Fruit fly (Drosophila melanogaster): Measurements from ENCODE around the gene CG42465.

Gene CG42465

dm6 chr2L:3699895-3700294, at the start of gene CG42465:
Gene CG42465, plus strand, starts transcription at chr2L:3700195.
- no peak for TF ChIP-seq EcR (GFP tag; optimal IDR thresholded peaks at IDR 0.05)
- TF ChIP-seq psq (optimal IDR thresholded peaks at IDR 0.05), result no peak
- no peak for TF ChIP-seq pan (optimal IDR thresholded peaks at IDR 0.05)
- no peak for TF ChIP-seq Dll (optimal IDR thresholded peaks at IDR 0.05)
- no peak for TF ChIP-seq usp (GFP tag; optimal IDR thresholded peaks at IDR 0.05)
- TF ChIP-seq CG8478 (optimal IDR thresholded peaks at IDR 0.05), result no peak

- no peak for TF ChIP-seq EcR (GFP tag; optimal IDR thresholded peaks at IDR 0.05)
- TF ChIP-seq usp (GFP tag; optimal IDR thresholded peaks at IDR 0.05), result no peak
- TF ChIP-seq psq (optimal IDR thresholded peaks at IDR 0.05), result no peak
- no peak for TF ChIP-seq pan (optimal IDR thresholded peaks at IDR 0.05)
- no peak for TF ChIP-seq CG8478 (optimal IDR thresholded peaks at IDR 0.05)
- TF ChIP-seq Dll (optimal IDR thresholded peaks at IDR 0.05), result no peak
Measured at dm6 chr2L:3654956-3655618, 44.9 kb upstream of the CG42465 start.

- TF ChIP-seq usp (GFP tag; optimal IDR thresholded peaks at IDR 0.05) (no peak), pan (optimal IDR thresholded peaks at IDR 0.05) (no peak), Dll (optimal IDR thresholded peaks at IDR 0.05) (no peak), CG8478 (optimal IDR thresholded peaks at IDR 0.05) (no peak), psq (optimal IDR thresholded peaks at IDR 0.05) (no peak), EcR (GFP tag; optimal IDR thresholded peaks at IDR 0.05) (no peak)
Measured at dm6 chr2L:3655698-3656105, 44.3 kb upstream of the CG42465 start.

- TF ChIP-seq Dll (optimal IDR thresholded peaks at IDR 0.05) (no peak), usp (GFP tag; optimal IDR thresholded peaks at IDR 0.05) (no peak), EcR (GFP tag; optimal IDR thresholded peaks at IDR 0.05) (no peak)
Measured at dm6 chr2L:3656667-3657066, 43.3 kb upstream of the CG42465 start, which contains the start of gene for. Gene for, minus strand, starts transcription at chr2L:3656953.

dm6 chr2L:3657349-3658142, 42.4 kb upstream of the CG42465 start:
- no peak for TF ChIP-seq psq (optimal IDR thresholded peaks at IDR 0.05)
- TF ChIP-seq usp (GFP tag; optimal IDR thresholded peaks at IDR 0.05), result no peak
- TF ChIP-seq CG8478 (optimal IDR thresholded peaks at IDR 0.05), result no peak
- no peak for TF ChIP-seq Dll (optimal IDR thresholded peaks at IDR 0.05)
- TF ChIP-seq EcR (GFP tag; optimal IDR thresholded peaks at IDR 0.05), result no peak
- TF ChIP-seq pan (optimal IDR thresholded peaks at IDR 0.05), result no peak

- no peak for TF ChIP-seq Dll (optimal IDR thresholded peaks at IDR 0.05)
- no peak for TF ChIP-seq CG8478 (optimal IDR thresholded peaks at IDR 0.05)
- no peak for TF ChIP-seq psq (optimal IDR thresholded peaks at IDR 0.05)
- TF ChIP-seq usp (GFP tag; optimal IDR thresholded peaks at IDR 0.05), result no peak
- TF ChIP-seq pan (optimal IDR thresholded peaks at IDR 0.05), result no peak
- no peak for TF ChIP-seq EcR (GFP tag; optimal IDR thresholded peaks at IDR 0.05)
Measured at dm6 chr2L:3662307-3662795, 37.6 kb upstream of the CG42465 start, which contains the start of gene Drgx. Gene Drgx, plus strand, starts transcription at chr2L:3662745.

dm6 chr2L:3668451-3668850, 31.5 kb upstream of the CG42465 start, which contains the start of gene Sfp24Ba:
Gene Sfp24Ba, minus strand, starts transcription at chr2L:3668551.
- TF ChIP-seq pan (optimal IDR thresholded peaks at IDR 0.05) (no peak), CG8478 (optimal IDR thresholded peaks at IDR 0.05) (no peak), Dll (optimal IDR thresholded peaks at IDR 0.05) (no peak), usp (GFP tag; optimal IDR thresholded peaks at IDR 0.05) (no peak), psq (optimal IDR thresholded peaks at IDR 0.05) (no peak), EcR (GFP tag; optimal IDR thresholded peaks at IDR 0.05) (no peak)

- TF ChIP-seq usp (GFP tag; optimal IDR thresholded peaks at IDR 0.05) (no peak), Dll (optimal IDR thresholded peaks at IDR 0.05) (no peak)
Measured at dm6 chr2L:3669034-3669433, 31.0 kb upstream of the CG42465 start, which contains the start of gene Sfp24Bd. Gene Sfp24Bd, minus strand, starts transcription at chr2L:3669134.

dm6 chr2L:3669675-3670074, 30.3 kb upstream of the CG42465 start, which contains the start of gene Sfp24Bb:
Gene Sfp24Bb, minus strand, starts transcription at chr2L:3669775.
- TF ChIP-seq Dll (optimal IDR thresholded peaks at IDR 0.05) (no peak), pan (optimal IDR thresholded peaks at IDR 0.05) (no peak), EcR (GFP tag; optimal IDR thresholded peaks at IDR 0.05) (no peak), psq (optimal IDR thresholded peaks at IDR 0.05) (no peak), CG8478 (optimal IDR thresholded peaks at IDR 0.05) (no peak), usp (GFP tag; optimal IDR thresholded peaks at IDR 0.05) (no peak)

dm6 chr2L:3670481-3670880, 29.5 kb upstream of the CG42465 start, which contains the start of gene Sfp24Bc:
Gene Sfp24Bc, minus strand, starts transcription at chr2L:3670581.
- no peak for TF ChIP-seq CG8478 (optimal IDR thresholded peaks at IDR 0.05)
- no peak for TF ChIP-seq EcR (GFP tag; optimal IDR thresholded peaks at IDR 0.05)
- TF ChIP-seq Dll (optimal IDR thresholded peaks at IDR 0.05), result no peak
- TF ChIP-seq usp (GFP tag; optimal IDR thresholded peaks at IDR 0.05), result no peak
- TF ChIP-seq pan (optimal IDR thresholded peaks at IDR 0.05), result no peak

dm6 chr2L:3675770-3676169, 24.2 kb upstream of the CG42465 start:
- TF ChIP-seq pan (optimal IDR thresholded peaks at IDR 0.05), result no peak
- TF ChIP-seq EcR (GFP tag; optimal IDR thresholded peaks at IDR 0.05), result no peak
- TF ChIP-seq CG8478 (optimal IDR thresholded peaks at IDR 0.05), result no peak
- TF ChIP-seq Dll (optimal IDR thresholded peaks at IDR 0.05), result no peak
- TF ChIP-seq psq (optimal IDR thresholded peaks at IDR 0.05), result no peak
- no peak for TF ChIP-seq usp (GFP tag; optimal IDR thresholded peaks at IDR 0.05)

- no peak for TF ChIP-seq psq (optimal IDR thresholded peaks at IDR 0.05)
- no peak for TF ChIP-seq EcR (GFP tag; optimal IDR thresholded peaks at IDR 0.05)
- TF ChIP-seq pan (optimal IDR thresholded peaks at IDR 0.05), result no peak
- TF ChIP-seq CG8478 (optimal IDR thresholded peaks at IDR 0.05), result no peak
- no peak for TF ChIP-seq Dll (optimal IDR thresholded peaks at IDR 0.05)
- no peak for TF ChIP-seq usp (GFP tag; optimal IDR thresholded peaks at IDR 0.05)
Measured at dm6 chr2L:3681338-3681737, 18.7 kb upstream of the CG42465 start.

Measured in whole organism.